Worm (Caenorhabditis elegans): ENCODE measurements around the gene K09E9.4.

The K09E9.4 gene

ce11 chrX:15657773-15658172 lies 27.5 kb upstream of the K09E9.4 start:
- no peak for TF ChIP-seq B0336.3 (GFP tag; IDR thresholded peaks at IDR 0.05)
- TF ChIP-seq Y67H2A.10 (GFP tag; conservative IDR thresholded peaks at IDR 0.05) = no peak
- no peak for TF ChIP-seq efl-1 (GFP tag; optimal IDR thresholded peaks at IDR 0.05)
- no peak for TF ChIP-seq athp-1 (tag; optimal IDR thresholded peaks at IDR 0.05)
- TF ChIP-seq cebp-1 (GFP tag; IDR thresholded peaks at IDR 0.05) = no peak
- no peak for TF ChIP-seq cebp-1 (tag; optimal IDR thresholded peaks at IDR 0.05)
- TF ChIP-seq ceh-79 (tag; optimal IDR thresholded peaks at IDR 0.05) = no peak
- no peak for TF ChIP-seq ceh-40 (GFP tag; IDR thresholded peaks at IDR 0.05)
- TF ChIP-seq aptf-2 (GFP tag; conservative IDR thresholded peaks at IDR 0.05) = no peak
- no peak for TF ChIP-seq hlh-26 (GFP tag; conservative IDR thresholded peaks at IDR 0.05)
- no peak for TF ChIP-seq nhr-80 (tag; optimal IDR thresholded peaks at IDR 0.05)
- no peak for TF ChIP-seq mcd-1 (GFP tag; IDR thresholded peaks at IDR 0.05)
- TF ChIP-seq ceh-100 (GFP tag; IDR thresholded peaks at IDR 0.05) = no peak
- no peak for TF ChIP-seq fkh-3 (tag; optimal IDR thresholded peaks at IDR 0.05)
- TF ChIP-seq nhr-90 (tag; optimal IDR thresholded peaks at IDR 0.05) = no peak
- TF ChIP-seq pha-4 (tag; optimal IDR thresholded peaks at IDR 0.05) = no peak
- no peak for TF ChIP-seq nfya-1 (tag; optimal IDR thresholded peaks at IDR 0.05; ENCODE audit: borderline replicate concordance, insufficient read depth)
- TF ChIP-seq ekl-4 (GFP tag; IDR thresholded peaks at IDR 0.05) = no peak
- no peak for TF ChIP-seq sdz-38 (tag; optimal IDR thresholded peaks at IDR 0.05)
- no peak for TF ChIP-seq unc-130 (GFP tag; optimal IDR thresholded peaks at IDR 0.05)
- TF ChIP-seq madf-3 (GFP tag; IDR thresholded peaks at IDR 0.05) = no peak

- no peak for TF ChIP-seq sptf-2 (GFP tag; optimal IDR thresholded peaks at IDR 0.05)
- TF ChIP-seq tbp1 (GFP tag; optimal IDR thresholded peaks at IDR 0.05) = no peak
- no peak for TF ChIP-seq hmg-20 (GFP tag; IDR thresholded peaks at IDR 0.05)
- TF ChIP-seq lag-1 (GFP tag; IDR thresholded peaks at IDR 0.05) = no peak
- no peak for TF ChIP-seq pha-4 (tag; optimal IDR thresholded peaks at IDR 0.05)
- TF ChIP-seq madf-3 (GFP tag; IDR thresholded peaks at IDR 0.05) = no peak
- TF ChIP-seq T07F8.4 (tag; optimal IDR thresholded peaks at IDR 0.05) = no peak
- no peak for TF ChIP-seq rpc-1 (optimal IDR thresholded peaks at IDR 0.05)
- no peak for TF ChIP-seq rpc-1 (tag; optimal IDR thresholded peaks at IDR 0.05)
- no peak for TF ChIP-seq hsf-1 (GFP tag; IDR thresholded peaks at IDR 0.05)
These were observed 25.4 kb upstream of the K09E9.4 start for ce11 chrX:15655623-15656022.

DNA sequence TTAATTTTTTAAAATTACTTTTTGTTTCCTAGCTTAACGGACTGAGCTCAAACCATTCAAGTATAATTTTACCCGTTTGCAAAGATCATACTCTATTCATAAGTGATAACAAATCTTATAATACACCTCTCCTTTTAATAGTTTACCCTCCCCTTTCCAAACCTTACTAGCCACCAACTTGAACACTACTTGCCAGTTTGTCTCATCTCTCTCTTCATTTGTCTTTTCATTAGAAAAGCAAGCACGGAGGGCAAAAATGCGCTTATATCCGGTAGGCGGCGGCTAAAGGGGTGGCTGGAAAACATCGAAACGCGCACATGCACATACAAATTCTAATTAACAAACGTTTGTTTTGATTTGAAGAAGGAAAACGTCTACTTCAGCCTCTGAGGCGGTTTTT lies 24.7 kb upstream of the K09E9.4 start:
- no peak for TF ChIP-seq pha-4 (tag; optimal IDR thresholded peaks at IDR 0.05)
- no peak for TF ChIP-seq B0035.1 (tag; optimal IDR thresholded peaks at IDR 0.05)
- TF ChIP-seq snpc-3.4 (tag; optimal IDR thresholded peaks at IDR 0.05) = no peak
- TF ChIP-seq lin-40 (tag; optimal IDR thresholded peaks at IDR 0.05) = no peak
- TF ChIP-seq B0261.1 (tag; optimal IDR thresholded peaks at IDR 0.05) = no peak
- no peak for TF ChIP-seq attf-5 (GFP tag; optimal IDR thresholded peaks at IDR 0.05)
- TF ChIP-seq madf-8 (GFP tag; conservative IDR thresholded peaks at IDR 0.05) = no peak
- TF ChIP-seq ama-1 (optimal IDR thresholded peaks at IDR 0.05) = no peak
- no peak for TF ChIP-seq ama-1 (GFP tag; optimal IDR thresholded peaks at IDR 0.05)

DNA sequence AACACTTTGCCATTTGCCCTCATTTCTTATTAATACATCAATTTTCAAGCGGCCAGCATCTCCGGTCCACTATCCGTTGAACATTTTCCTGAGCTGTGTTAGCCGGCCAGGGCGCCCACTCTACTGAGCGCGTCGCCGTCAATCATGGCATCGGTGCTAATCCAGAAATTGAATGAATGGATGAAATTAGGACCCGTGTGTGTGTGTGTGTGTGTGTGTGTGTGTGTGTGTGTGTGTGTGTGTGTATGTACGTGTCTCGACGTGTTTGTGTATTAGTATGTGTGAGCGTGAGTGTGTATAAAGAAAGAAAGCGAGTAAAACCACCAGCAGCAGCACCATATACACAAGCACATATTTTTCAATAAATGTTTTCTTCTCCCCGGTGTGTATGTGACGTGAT lies 23.0 kb upstream of the K09E9.4 start:
- TF ChIP-seq F57A8.1 (GFP tag; optimal IDR thresholded peaks at IDR 0.05) (no peak), K12H6.12 (tag; optimal IDR thresholded peaks at IDR 0.05) (peak; percentile 39)
